Worm (Caenorhabditis elegans) whole organism, early embryonic: Measurements from ENCODE around the gene pgp-11.

Experiments used
- B0310.2 ChIP-seq: sonication (generic microtip); optimal IDR thresholded peaks from 2 replicates; lab custom pipeline; 2016; ENCODE audit warnings: mild to moderate bottlenecking, missing genetic modification characterization, missing compliant biosample characterization
- F13C5.2 ChIP-seq: sonication (generic microtip); optimal IDR thresholded peaks from 2 replicates; lab custom pipeline; 2017; ENCODE audit warnings: mild to moderate bottlenecking, missing genetic modification characterization, inconsistent platforms, missing compliant biosample characterization
- aly-1 ChIP-seq: sonication (generic microtip); optimal IDR thresholded peaks from 2 replicates; lab custom pipeline; 2016; ENCODE audit warnings: missing genetic modification characterization, missing compliant biosample characterization
- ceh-13 ChIP-seq: fragments of 200-800 bp; sonication (Bioruptor generic); optimal IDR thresholded peaks from 2 replicates; lab custom pipeline; 2018; ENCODE audit warnings: mild to moderate bottlenecking, missing genetic modification characterization, missing compliant biosample characterization
- ceh-36 ChIP-seq: sonication (generic microtip); optimal IDR thresholded peaks from 2 replicates; lab custom pipeline; 2016; ENCODE audit warnings: missing genetic modification characterization, inconsistent platforms, missing compliant biosample characterization
- ets-7 ChIP-seq: sonication (generic microtip); optimal IDR thresholded peaks from 2 replicates; lab custom pipeline; 2016; ENCODE audit warnings: missing genotype, missing genetic modification characterization, missing compliant biosample characterization
- flt-1 ChIP-seq: fragments of 200-800 bp; sonication (Bioruptor generic); IDR thresholded peaks from 2 replicates; pipeline ENCODE4 v1.3.6; 2022; ENCODE audit warnings: missing genetic modification characterization, missing compliant biosample characterization
- hmbx-1 ChIP-seq: sonication (generic microtip); optimal IDR thresholded peaks from 2 replicates; lab custom pipeline; 2016; ENCODE audit warnings: mild to moderate bottlenecking, missing genetic modification characterization, missing compliant biosample characterization
- hmg-4 ChIP-seq: fragments of 200-800 bp; sonication (Bioruptor generic); optimal IDR thresholded peaks from 2 replicates; lab custom pipeline; 2018; ENCODE audit warnings: mild to moderate bottlenecking, missing genetic modification characterization, missing compliant biosample characterization
- scrt-1 ChIP-seq: fragments of 200-800 bp; sonication (Bioruptor generic); IDR thresholded peaks from 2 replicates; pipeline ENCODE4 v1.3.6; 2022; ENCODE audit warnings: missing genetic modification characterization, missing compliant biosample characterization
- tbx-11 ChIP-seq: fragments of 200-800 bp; sonication (Bioruptor generic); IDR thresholded peaks from 2 replicates; pipeline ENCODE4 v1.3.6; 2022; ENCODE audit warnings: missing genetic modification characterization, missing compliant biosample characterization
- tbx-37 ChIP-seq: fragments of 200-800 bp; sonication (Bioruptor generic); conservative IDR thresholded peaks from 2 replicates; pipeline ENCODE4 v1.3.6; 2022; ENCODE audit warnings: missing genetic modification reagents, missing genetic modification characterization, missing compliant biosample characterization
- tra-4 ChIP-seq: sonication (generic microtip); optimal IDR thresholded peaks from 2 replicates; lab custom pipeline; 2017; ENCODE audit warnings: missing genetic modification characterization, missing compliant biosample characterization

Gene pgp-11

ce11 chrII:7948278-7948677, 55.8 kb downstream of the pgp-11 start:
- TF ChIP-seq tra-4 (tag; lab: Kevin White, UChicago): no peak
- no peak for TF ChIP-seq F13C5.2
- TF ChIP-seq hmbx-1 (tag; lab: Kevin White, UChicago): no peak
- no peak for TF ChIP-seq aly-1 (tag; lab: Kevin White, UChicago)
- no peak for TF ChIP-seq tbx-37
- no peak for TF ChIP-seq tbx-11 (GFP tag; lab: Robert Waterston, UW)
- no peak for TF ChIP-seq hmg-4 (GFP tag; lab: Kevin White, UChicago)
- no peak for TF ChIP-seq scrt-1
- TF ChIP-seq ceh-13 (GFP tag; lab: Kevin White, UChicago): no peak
- TF ChIP-seq flt-1 (GFP tag; lab: Robert Waterston, UW): no peak
- TF ChIP-seq B0310.2: no peak

DNA sequence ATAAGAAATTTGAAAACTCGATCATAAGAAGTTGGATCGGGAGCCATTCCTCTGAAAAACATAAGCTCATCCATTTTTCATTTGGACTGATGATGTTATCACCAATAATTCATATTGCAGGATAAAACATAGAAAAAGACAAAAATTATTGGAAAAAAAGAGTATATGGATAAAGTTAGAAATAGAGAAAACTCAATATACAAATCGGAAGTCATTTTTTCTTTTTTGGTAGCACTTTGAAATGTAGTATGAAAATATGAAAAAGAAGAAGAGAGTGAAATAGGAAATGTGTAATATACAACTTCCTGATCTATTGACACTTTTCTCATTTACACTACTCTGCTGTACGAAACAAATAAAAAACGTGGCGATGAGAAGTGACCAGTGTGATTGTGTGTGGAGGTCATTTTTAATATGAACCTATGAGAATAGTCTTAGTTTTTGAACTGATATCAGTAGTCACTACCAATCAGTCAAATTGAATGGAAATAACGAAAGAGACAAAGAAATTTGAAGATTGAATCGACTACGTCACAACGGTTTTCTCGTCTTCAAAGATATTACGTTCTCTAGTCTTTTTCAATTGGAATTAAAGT, 57.1 kb downstream of the pgp-11 start, which contains the start of gene ZK669.5:
ZK669.5 (minus strand) TSS at position 51 of the 596 bp plus-strand sequence.
- TF ChIP-seq ceh-13 (GFP tag; lab: Kevin White, UChicago) (no peak), ceh-36 (tag; lab: Kevin White, UChicago) (no peak), aly-1 (tag; lab: Kevin White, UChicago) (no peak), tra-4 (tag; lab: Kevin White, UChicago) (no peak), ets-7 (no peak), scrt-1 (no peak)
